Fruit fly (Drosophila melanogaster) whole organism, wandering third instar larva: Measurements from ENCODE around the gene mbc.

Source experiments
- Abd-B ChIP-seq: fragments of >200 bp; optimal IDR thresholded peaks from 2 replicates; lab custom pipeline; 2017; ENCODE audit warnings: missing biosample characterization, missing genetic modification characterization
- Dif ChIP-seq: fragments of 200-275, 200-300 bp; sonication (Bioruptor generic); optimal IDR thresholded peaks from 2 replicates; lab custom pipeline; 2018; ENCODE audit warnings: missing biosample characterization, missing genetic modification characterization; ENCODE audit not compliant: partially characterized antibody
- Myc ChIP-seq: fragments of >200 bp; optimal IDR thresholded peaks from 2 replicates; lab custom pipeline; 2017
- br ChIP-seq: fragments of 200-800 bp; sonication (Bioruptor generic); optimal IDR thresholded peaks from 2 replicates; lab custom pipeline; 2016; ENCODE audit warnings: missing biosample characterization, missing genetic modification characterization
- brk ChIP-seq: fragments of 200-800 bp; sonication (Bioruptor generic); optimal IDR thresholded peaks from 2 replicates; lab custom pipeline; 2016; ENCODE audit warnings: missing biosample characterization, mild to moderate bottlenecking, missing genetic modification characterization
- dl ChIP-seq, 2 experiments: fragments of 175-275, 200-275 bp in 1 of 2; fragments of 200-275 bp in 1 of 2; sonication (Bioruptor generic); optimal IDR thresholded peaks; lab custom pipeline; 2018; ENCODE audit warnings: mild to moderate bottlenecking in 2 of 2, missing biosample characterization in 2 of 2, missing genetic modification characterization in 2 of 2, moderate library complexity in 2 of 2; ENCODE audit not compliant: partially characterized antibody in 2 of 2, insufficient read depth in 1 of 2
- h ChIP-seq: fragments of 200-800 bp; sonication (Bioruptor generic); optimal IDR thresholded peaks from 3 replicates; lab custom pipeline; 2016; ENCODE audit warnings: missing biosample characterization, mild to moderate bottlenecking, missing genetic modification characterization
- jim ChIP-seq: fragments of 175-275, 200-325 bp; sonication (Bioruptor generic); optimal IDR thresholded peaks from 2 replicates; lab custom pipeline; 2016; ENCODE audit warnings: missing biosample characterization, mild to moderate bottlenecking, missing genetic modification characterization
- rgr ChIP-seq: fragments of 200-800 bp; sonication (Bioruptor generic); optimal IDR thresholded peaks from 3 replicates; lab custom pipeline; 2016; ENCODE audit warnings: missing biosample characterization, mild to moderate bottlenecking, missing genetic modification characterization
- sv ChIP-seq: fragments of 200-800 bp; sonication (Bioruptor generic); optimal IDR thresholded peaks from 3 replicates; lab custom pipeline; 2016; ENCODE audit warnings: missing biosample characterization, missing genetic modification characterization
- tai ChIP-seq: sonication (Bioruptor generic); optimal IDR thresholded peaks from 2 replicates; lab custom pipeline; 2016; ENCODE audit warnings: missing biosample characterization, missing genetic modification characterization
- usp ChIP-seq: fragments of >200 bp; optimal IDR thresholded peaks from 2 replicates; lab custom pipeline; 2017; ENCODE audit warnings: missing biosample characterization, missing genetic modification characterization

DNA sequence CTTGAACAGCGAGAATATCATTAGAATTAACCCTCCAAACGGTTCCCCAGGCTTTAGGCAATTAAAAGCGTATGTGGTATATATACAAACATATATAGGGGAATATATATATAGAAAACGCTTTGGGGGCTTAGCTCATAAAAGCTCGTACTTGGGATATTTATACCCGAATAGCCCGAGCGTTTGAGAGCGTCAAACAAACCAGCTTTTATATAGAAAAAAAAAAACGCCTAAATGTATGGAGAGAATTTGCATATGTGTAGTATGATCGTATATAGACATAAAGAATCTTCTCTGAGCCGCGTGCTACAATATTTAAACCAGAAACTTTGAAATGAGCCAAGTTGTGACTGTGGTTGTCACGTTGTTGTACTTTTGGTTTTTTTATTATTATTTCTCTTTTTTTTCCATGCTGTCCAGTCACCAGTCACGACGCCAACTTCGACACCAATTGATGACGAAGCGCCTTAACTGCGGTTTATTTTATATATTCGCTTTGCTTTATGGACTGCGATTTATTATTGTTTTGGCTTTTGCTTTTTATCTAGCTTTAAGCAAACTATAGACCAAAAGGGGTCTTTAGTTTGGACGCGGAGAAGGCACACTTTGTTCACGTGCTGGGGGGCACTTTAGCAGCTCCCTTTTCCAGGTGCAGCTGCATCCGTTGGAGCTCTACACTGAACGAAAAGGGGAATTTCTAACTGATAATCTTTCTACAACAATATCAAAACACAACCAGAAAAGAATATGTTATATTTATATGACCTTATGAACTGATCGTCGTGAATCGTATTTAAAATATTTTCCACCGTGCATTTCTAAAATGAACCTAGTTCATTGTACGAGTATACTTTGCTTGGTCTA lies 5.4 kb downstream of the mbc start:
- TF ChIP-seq br (GFP tag; lab: Kevin White, UChicago) (no peak), Abd-B (GFP tag; lab: Kevin White, UChicago) (no peak), Dif (GFP tag; lab: Kevin White, UChicago) (no peak), brk (GFP tag; lab: Kevin White, UChicago) (no peak), dl (GFP tag; optimal IDR thresholded peaks at IDR 0.05; lab: Kevin White, UChicago; ENCODE audit: insufficient read depth in 1 of 2, partially characterized antibody in 2 of 2) (no peak), jim (GFP tag; lab: Kevin White, UChicago) (no peak), h (no peak), sv (GFP tag; lab: Kevin White, UChicago) (no peak), rgr (GFP tag; lab: Kevin White, UChicago) (no peak), usp (no peak), Myc (lab: Kevin White, UChicago) (no peak), tai (GFP tag; lab: Kevin White, UChicago) (no peak)
